Fruit fly (Drosophila melanogaster) whole organism, embryonic: Measurements from ENCODE around the gene Cyp12a4.
A peak's percentile ranks its signal among the peaks of the same experiment; 100 is the strongest.

ENCODE experiments used
- Antp ChIP-seq: fragments of 200-800 bp; sonication (Bioruptor generic); optimal IDR thresholded peaks from 3 replicates; lab custom pipeline; 2016; ENCODE audit warnings: missing biosample characterization, missing genetic modification characterization
- CG10209 ChIP-seq: fragments of 200-800 bp; sonication (Bioruptor generic); optimal IDR thresholded peaks from 3 replicates; lab custom pipeline; 2017; ENCODE audit warnings: missing biosample characterization, mild to moderate bottlenecking, missing genetic modification characterization, missing genetic modification reagents
- CG10565 ChIP-seq: fragments of 200-800 bp; sonication (Bioruptor generic); optimal IDR thresholded peaks from 3 replicates; lab custom pipeline; 2016; ENCODE audit warnings: missing biosample characterization, mild to moderate bottlenecking, missing genetic modification characterization
- CG11093 ChIP-seq: fragments of 200-800 bp; sonication (Bioruptor generic); IDR thresholded peaks from 3 replicates; pipeline ENCODE4 v1.3.6; 2022; ENCODE audit warnings: missing biosample characterization, missing genetic modification characterization
- CG12236 ChIP-seq: fragments of 200-800 bp; sonication (Bioruptor generic); optimal IDR thresholded peaks from 2 replicates; lab custom pipeline; 2016; ENCODE audit warnings: missing biosample characterization, missing genetic modification characterization
- CG12391 ChIP-seq: fragments of 200-800 bp; sonication (Bioruptor generic); optimal IDR thresholded peaks from 3 replicates; lab custom pipeline; 2018; ENCODE audit warnings: missing biosample characterization, mild to moderate bottlenecking, missing genetic modification characterization, moderate library complexity
- CG14441 ChIP-seq: fragments of 200-800 bp; sonication (Bioruptor generic); IDR thresholded peaks from 2 replicates; pipeline ENCODE4 v1.3.6; 2022; ENCODE audit warnings: missing biosample characterization, missing genetic modification characterization
- CG14710 ChIP-seq: fragments of 200-800 bp; sonication (Bioruptor generic); optimal IDR thresholded peaks from 3 replicates; lab custom pipeline; 2019; ENCODE audit warnings: missing biosample characterization, mild to moderate bottlenecking, missing genetic modification characterization, moderate library complexity
- CG1603 ChIP-seq: fragments of 200-800 bp; sonication (Bioruptor generic); optimal IDR thresholded peaks from 2 replicates; lab custom pipeline; 2019; ENCODE audit warnings: missing biosample characterization, mild to moderate bottlenecking, missing genetic modification characterization, moderate library complexity
- CG16813 ChIP-seq: fragments of 200-800 bp; sonication (Bioruptor generic); IDR thresholded peaks from 3 replicates; pipeline ENCODE4 v1.3.6; 2022; ENCODE audit warnings: missing biosample characterization, missing genetic modification characterization; ENCODE audit not compliant: partially characterized antibody
- CG17359 ChIP-seq: fragments of 200-800 bp; sonication (Bioruptor generic); optimal IDR thresholded peaks from 3 replicates; lab custom pipeline; 2018; ENCODE audit warnings: missing biosample characterization, mild to moderate bottlenecking, missing genetic modification characterization, moderate library complexity
- CG30403 ChIP-seq: fragments of 200-800 bp; sonication (Bioruptor generic); optimal IDR thresholded peaks from 3 replicates; lab custom pipeline; 2016; ENCODE audit warnings: missing biosample characterization, missing genetic modification characterization
- CG32772 ChIP-seq: fragments of 200-800 bp; sonication (Bioruptor generic); IDR thresholded peaks from 2 replicates; pipeline ENCODE4 v1.3.6; 2022; ENCODE audit warnings: missing biosample characterization, missing genetic modification characterization
- CG3407 ChIP-seq: fragments of 200-800 bp; sonication (Bioruptor generic); optimal IDR thresholded peaks from 2 replicates; lab custom pipeline; 2018; ENCODE audit warnings: missing biosample characterization, mild to moderate bottlenecking, missing genetic modification characterization
- CG4424 ChIP-seq: fragments of 200-800 bp; sonication (Bioruptor generic); optimal IDR thresholded peaks from 3 replicates; lab custom pipeline; 2016; ENCODE audit warnings: missing biosample characterization, missing genetic modification characterization
- CG5245 ChIP-seq: fragments of 200-800 bp; sonication (Bioruptor generic); optimal IDR thresholded peaks from 3 replicates; lab custom pipeline; 2016; ENCODE audit warnings: missing biosample characterization, missing genetic modification characterization
- CG6254 ChIP-seq: fragments of 200-800 bp; sonication (Bioruptor generic); optimal IDR thresholded peaks from 3 replicates; lab custom pipeline; 2017; ENCODE audit warnings: mild to moderate bottlenecking, missing biosample characterization, missing genetic modification reagents, missing genetic modification characterization
- CG8359 ChIP-seq: fragments of 200-800 bp; sonication (Bioruptor generic); optimal IDR thresholded peaks from 2 replicates; lab custom pipeline; 2017; ENCODE audit warnings: missing biosample characterization, mild to moderate bottlenecking, missing genetic modification characterization, borderline replicate concordance
- CG9727 ChIP-seq: fragments of 200-800 bp; sonication (Bioruptor generic); optimal IDR thresholded peaks from 3 replicates; lab custom pipeline; 2017; ENCODE audit warnings: missing biosample characterization, mild to moderate bottlenecking, missing genetic modification characterization
- Doc3 ChIP-seq: fragments of 200-800 bp; sonication (Bioruptor generic); IDR thresholded peaks from 3 replicates; pipeline ENCODE4 v1.3.6; 2022; ENCODE audit warnings: missing biosample characterization, missing genetic modification characterization; ENCODE audit not compliant: partially characterized antibody
- Drgx ChIP-seq: fragments of 200-800 bp; sonication (Bioruptor generic); IDR thresholded peaks from 2 replicates; pipeline ENCODE4 v1.3.6; 2022; ENCODE audit warnings: missing biosample characterization, missing genetic modification characterization
- E2f1 ChIP-seq: fragments of 200-800 bp; sonication (Bioruptor generic); IDR thresholded peaks from 2 replicates; pipeline ENCODE4 v1.3.6; 2022; ENCODE audit warnings: missing biosample characterization, missing genetic modification characterization
- Lpt ChIP-seq: fragments of >200 bp; optimal IDR thresholded peaks from 2 replicates; lab custom pipeline; 2018; ENCODE audit warnings: missing biosample characterization, missing genetic modification characterization
- Med ChIP-seq: fragments of 200-800 bp; sonication (Bioruptor generic); peaks from one replicate; lab custom pipeline; 2016; ENCODE audit warnings: missing biosample characterization, missing genetic modification characterization, mild to moderate bottlenecking, inconsistent platforms, moderate library complexity
- Oli ChIP-seq: fragments of 200-800 bp; sonication (Bioruptor generic); optimal IDR thresholded peaks from 2 replicates; lab custom pipeline; 2018; ENCODE audit warnings: missing biosample characterization, mild to moderate bottlenecking, missing genetic modification characterization, moderate library complexity
- Pdp1 ChIP-seq, 2 experiments: fragments of 200-800 bp; sonication (Bioruptor generic); optimal IDR thresholded peaks; 3 replicates each; lab custom pipeline; 2016; ENCODE audit warnings: missing biosample characterization in 2 of 2, missing genetic modification characterization in 2 of 2, mild to moderate bottlenecking in 1 of 2, moderate library complexity in 1 of 2
- Ptx1 ChIP-seq: fragments of 200-800 bp; sonication (Bioruptor generic); IDR thresholded peaks from 2 replicates; pipeline ENCODE4 v1.3.6; 2022; ENCODE audit warnings: missing biosample characterization, missing genetic modification characterization
- Scr ChIP-seq: fragments of 200-800 bp; sonication (Bioruptor generic); IDR thresholded peaks from 2 replicates; pipeline ENCODE4 v1.3.6; 2022; ENCODE audit warnings: missing biosample characterization, missing genetic modification characterization; ENCODE audit not compliant: partially characterized antibody
- Sox102F ChIP-seq: fragments of 200-800 bp; sonication (Bioruptor generic); optimal IDR thresholded peaks from 2 replicates; lab custom pipeline; 2018; ENCODE audit warnings: missing biosample characterization, mild to moderate bottlenecking, missing genetic modification characterization, moderate library complexity
- Ssrp ChIP-seq: fragments of 200-800 bp; sonication (Bioruptor generic); optimal IDR thresholded peaks from 2 replicates; lab custom pipeline; 2018; ENCODE audit warnings: missing biosample characterization, mild to moderate bottlenecking, missing genetic modification characterization, moderate library complexity
- Taf1 ChIP-seq: fragments of 200-800 bp; sonication (Bioruptor generic); IDR thresholded peaks from 2 replicates; pipeline ENCODE4 v1.3.6; 2022; ENCODE audit warnings: missing biosample characterization, missing genetic modification characterization
- az2 ChIP-seq: fragments of 200-800 bp; sonication (Bioruptor generic); optimal IDR thresholded peaks from 3 replicates; lab custom pipeline; 2016; ENCODE audit warnings: missing biosample characterization, missing genetic modification characterization
- bsh ChIP-seq, 2 experiments: fragments of 200-800 bp; sonication (Bioruptor generic); optimal IDR thresholded peaks; 2 replicates each; lab custom pipeline; 2017 to 2018; ENCODE audit warnings: mild to moderate bottlenecking in 2 of 2, missing biosample characterization in 2 of 2, missing genetic modification characterization in 2 of 2, moderate library complexity in 1 of 2
- chif ChIP-seq, 2 experiments: fragments of 200-800 bp; sonication (Bioruptor generic); optimal IDR thresholded peaks; 3 replicates each; lab custom pipeline; 2016; ENCODE audit warnings: missing biosample characterization in 2 of 2, missing genetic modification characterization in 2 of 2
- chinmo ChIP-seq: fragments of 200-800 bp; sonication (Bioruptor generic); IDR thresholded peaks from 4 replicates; pipeline ENCODE4 v1.3.6; 2022; ENCODE audit warnings: missing biosample characterization, missing genetic modification characterization; ENCODE audit not compliant: partially characterized antibody
- chn ChIP-seq: fragments of 200-800 bp; sonication (Bioruptor generic); optimal IDR thresholded peaks from 2 replicates; lab custom pipeline; 2016; ENCODE audit warnings: missing biosample characterization, missing genetic modification characterization
- croc ChIP-seq: fragments of 200-800 bp; sonication (Bioruptor generic); conservative IDR thresholded peaks from 3 replicates; pipeline ENCODE4 v1.3.6; 2022; ENCODE audit warnings: missing biosample characterization, missing genetic modification characterization
- dmrt11E ChIP-seq: fragments of 200-800 bp; sonication (Bioruptor generic); optimal IDR thresholded peaks from 3 replicates; lab custom pipeline; 2018; ENCODE audit warnings: missing biosample characterization, mild to moderate bottlenecking, missing genetic modification characterization, moderate library complexity
- dmrt99B ChIP-seq: fragments of 200-800 bp; sonication (Bioruptor generic); optimal IDR thresholded peaks from 2 replicates; lab custom pipeline; 2018; ENCODE audit warnings: missing biosample characterization, mild to moderate bottlenecking, missing genetic modification characterization, moderate library complexity
- eve ChIP-seq, 2 experiments: fragments of >200 bp; optimal IDR thresholded peaks; 2 replicates each; lab custom pipeline; 2017; ENCODE audit warnings: missing biosample characterization in 2 of 2, missing genetic modification characterization in 2 of 2
- ind ChIP-seq: fragments of 200-800 bp; sonication (Bioruptor generic); optimal IDR thresholded peaks from 3 replicates; lab custom pipeline; 2016; ENCODE audit warnings: missing biosample characterization, missing genetic modification characterization
- nerfin-2 ChIP-seq: fragments of 200-800 bp; sonication (Bioruptor generic); IDR thresholded peaks from 2 replicates; pipeline ENCODE4 v1.3.6; 2022; ENCODE audit warnings: missing biosample characterization, missing genetic modification characterization; ENCODE audit not compliant: partially characterized antibody
- nmo ChIP-seq: fragments of 200-800 bp; sonication (Bioruptor generic); optimal IDR thresholded peaks from 2 replicates; lab custom pipeline; 2018; ENCODE audit warnings: missing biosample characterization, mild to moderate bottlenecking, missing genetic modification characterization, moderate library complexity
- phol ChIP-seq: fragments of 200-800 bp; sonication (Bioruptor generic); optimal IDR thresholded peaks from 3 replicates; lab custom pipeline; 2018; ENCODE audit warnings: missing biosample characterization, mild to moderate bottlenecking, missing genetic modification characterization, moderate library complexity
- sd ChIP-seq: fragments of 200-800 bp; sonication (Bioruptor generic); optimal IDR thresholded peaks from 3 replicates; lab custom pipeline; 2018; ENCODE audit warnings: missing biosample characterization, mild to moderate bottlenecking, missing genetic modification characterization, moderate library complexity
- shn ChIP-seq: fragments of 200-800 bp; sonication (Bioruptor generic); optimal IDR thresholded peaks from 3 replicates; lab custom pipeline; 2016; ENCODE audit warnings: missing biosample characterization, missing genetic modification characterization
- sna ChIP-seq: fragments of 200-800 bp; sonication (Bioruptor generic); IDR thresholded peaks from 2 replicates; pipeline ENCODE4 v1.3.6; 2022; ENCODE audit warnings: missing biosample characterization, missing genetic modification characterization; ENCODE audit not compliant: partially characterized antibody
- unpg ChIP-seq: fragments of 200-800 bp; sonication (Bioruptor generic); optimal IDR thresholded peaks from 3 replicates; lab custom pipeline; 2018; ENCODE audit warnings: missing biosample characterization, mild to moderate bottlenecking, missing genetic modification characterization, moderate library complexity

Cyp12a4 gene

DNA sequence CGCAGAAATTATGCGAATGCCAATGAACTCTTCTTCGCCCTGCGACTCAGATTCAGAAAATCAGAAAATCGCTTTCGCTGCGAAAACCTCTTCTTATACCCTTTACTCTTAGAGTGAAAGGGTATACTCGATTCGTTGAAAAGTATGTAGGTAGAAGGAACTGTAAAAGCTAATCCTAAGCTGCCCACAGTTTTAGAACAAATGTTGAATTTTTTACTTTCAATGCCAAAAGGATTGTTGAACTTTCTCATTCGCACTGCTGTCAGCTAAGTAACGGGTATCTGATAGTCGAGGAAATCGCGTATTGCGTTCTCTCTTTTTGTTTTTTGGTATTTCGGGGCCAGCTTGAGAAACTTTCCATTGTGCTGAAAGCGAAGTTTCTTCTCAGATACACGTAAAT, 21.1 kb upstream of the Cyp12a4 start (continued):
- peak; percentile 61 for TF ChIP-seq Oli (tag; lab: Kevin White, UChicago)
- no peak for TF ChIP-seq CG12236 (GFP tag; lab: Kevin White, UChicago)
- TF ChIP-seq Doc3 (GFP tag; lab: Robert Waterston, UW), result no peak
- peak; percentile 8 to 9 for TF ChIP-seq Pdp1 (GFP tag; optimal IDR thresholded peaks at IDR 0.05; lab: Kevin White, UChicago)
- TF ChIP-seq CG1603 (tag; lab: Kevin White, UChicago), result peak; percentile 76
- peak; percentile 57 for TF ChIP-seq dmrt99B (tag; lab: Kevin White, UChicago)
- TF ChIP-seq nerfin-2, result peak; percentile 65; the same call in 1 of the 2 replicates
- TF ChIP-seq nmo, result peak; percentile 54
- no peak for TF ChIP-seq CG5245
- TF ChIP-seq CG8359 (GFP tag; lab: Kevin White, UChicago), result peak; percentile 22
- TF ChIP-seq CG11093, result 0 out of 3 replicates have a peak, but pooled peaks have one; percentile 28
- peak; percentile 18 for TF ChIP-seq CG6254 (GFP tag; lab: Kevin White, UChicago)
- no peak for TF ChIP-seq Lpt
- TF ChIP-seq CG3407, result peak; percentile 24
- peak; percentile 74 for TF ChIP-seq Sox102F (GFP tag; lab: Kevin White, UChicago)
- TF ChIP-seq CG4424 (GFP tag; lab: Kevin White, UChicago), result peak; percentile 11
- TF ChIP-seq Med (GFP tag; lab: Kevin White, UChicago), result peak; percentile 70
- peak; percentile 29; the same call in 1 of the 2 replicates for TF ChIP-seq E2f1
- peak; percentile 43 for TF ChIP-seq CG30403
- peak; percentile 24; the same call in 1 of the 2 replicates for TF ChIP-seq Drgx (GFP tag; lab: Robert Waterston, UW)
- TF ChIP-seq CG32772 (GFP tag; lab: Robert Waterston, UW), result peak; percentile 44
- TF ChIP-seq Ptx1 (GFP tag; lab: Robert Waterston, UW), result peak; percentile 32; the same call in 1 of the 2 replicates
- peak; percentile 6 for TF ChIP-seq CG9727 (GFP tag; lab: Kevin White, UChicago)
- TF ChIP-seq Taf1 (GFP tag; lab: Robert Waterston, UW), result no peak
- TF ChIP-seq croc (GFP tag; lab: Robert Waterston, UW), result no peak
- peak in 1 of 2 experiments; percentile 22 for TF ChIP-seq chif (GFP tag; optimal IDR thresholded peaks at IDR 0.05; lab: Kevin White, UChicago)
- TF ChIP-seq chn (GFP tag; lab: Kevin White, UChicago), result peak; percentile 38
- 0 out of 2 replicates have a peak, but pooled peaks have one; percentile 35 for TF ChIP-seq Scr (GFP tag; lab: Robert Waterston, UW)
- peak; percentile 58 for TF ChIP-seq az2 (GFP tag; lab: Kevin White, UChicago)
- TF ChIP-seq Antp (GFP tag; lab: Kevin White, UChicago), result peak; percentile 44
- TF ChIP-seq unpg (GFP tag; lab: Kevin White, UChicago), result peak; percentile 45
- peak; percentile 36 for TF ChIP-seq ind (GFP tag; lab: Kevin White, UChicago)
- peak; percentile 54 for TF ChIP-seq phol
- TF ChIP-seq CG17359 (tag; lab: Kevin White, UChicago), result peak; percentile 47
- peak; percentile 34 for TF ChIP-seq dmrt11E (tag; lab: Kevin White, UChicago)
- peak in 1 of 2 experiments; percentile 54 for TF ChIP-seq eve (GFP tag; optimal IDR thresholded peaks at IDR 0.05; lab: Kevin White, UChicago)
- TF ChIP-seq CG14441 (GFP tag; lab: Robert Waterston, UW), result peak; percentile 49; the same call in 1 of the 2 replicates
- TF ChIP-seq CG10209 (GFP tag; lab: Kevin White, UChicago), result peak; percentile 16
- TF ChIP-seq CG10565 (GFP tag; lab: Kevin White, UChicago), result no peak
- TF ChIP-seq CG12391, result peak; percentile 33
- peak; percentile 58 for TF ChIP-seq CG16813 (GFP tag; lab: Robert Waterston, UW)
- TF ChIP-seq sd (tag; lab: Kevin White, UChicago), result no peak
- TF ChIP-seq Ssrp (tag; lab: Kevin White, UChicago), result peak; percentile 52
- peak; percentile 4 for TF ChIP-seq CG14710 (tag; lab: Kevin White, UChicago)
- no peak for TF ChIP-seq chinmo
- peak in 1 of 2 experiments; percentile 69 for TF ChIP-seq bsh (GFP tag; optimal IDR thresholded peaks at IDR 0.05; lab: Kevin White, UChicago)
- TF ChIP-seq sna (GFP tag; lab: Robert Waterston, UW), result peak; percentile 43; the same call in 1 of the 2 replicates
- TF ChIP-seq shn, result peak; percentile 9
